Fruit fly (Drosophila melanogaster): ENCODE data around the gene kug.

DNA sequence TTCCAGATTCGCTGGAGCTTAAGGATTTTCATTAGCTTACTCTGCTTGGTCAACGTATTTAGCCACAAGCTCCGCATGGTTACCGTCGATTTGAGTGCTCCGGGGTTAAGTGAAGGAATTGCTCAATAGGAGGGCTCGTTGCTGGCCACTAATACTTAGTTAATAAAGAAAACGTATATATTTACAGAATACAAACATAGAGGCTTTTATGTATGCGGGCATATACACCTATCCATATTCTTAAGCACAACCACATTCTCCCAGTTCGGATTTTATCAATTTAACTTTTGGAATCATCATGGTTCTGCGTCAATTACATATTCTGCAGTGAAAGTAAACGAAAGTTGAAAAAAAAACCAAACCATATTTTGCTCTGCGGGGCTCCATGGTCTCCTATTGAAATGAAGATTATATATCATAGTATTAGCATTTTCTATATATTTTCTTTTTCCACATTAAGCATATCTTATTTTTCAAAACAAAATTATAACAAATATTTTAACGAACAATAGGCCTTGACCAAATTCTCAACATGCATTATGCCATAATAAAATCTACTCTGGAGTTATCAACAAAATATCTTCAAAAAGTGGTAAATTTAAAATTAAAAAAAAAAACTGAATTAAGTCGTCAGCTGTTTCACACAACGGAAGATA is 4.9 kb upstream of the kug start, which contains the start of the genes Tom20 and Gabat:
- TF ChIP-seq insv (optimal IDR thresholded peaks at IDR 0.05) (no peak), h (optimal IDR thresholded peaks at IDR 0.05) (no peak), Myc (optimal IDR thresholded peaks at IDR 0.05) (no peak), Sin3A (optimal IDR thresholded peaks at IDR 0.05) (no peak)
